Fruit fly (Drosophila melanogaster) whole organism, adult: Measurements from ENCODE around the gene Vps33B.
A peak's percentile ranks its signal among the peaks of the same experiment; 100 is the strongest.

Experiments
- CG11617 ChIP-seq: fragments of 200-800 bp; sonication (Bioruptor generic); optimal IDR thresholded peaks from 2 replicates; lab custom pipeline; 2017; ENCODE audit warnings: mild to moderate bottlenecking, missing biosample characterization, missing genetic modification reagents, missing genetic modification characterization
- CG12768 ChIP-seq: fragments of 200-800 bp; sonication (Bioruptor generic); optimal IDR thresholded peaks from 2 replicates; lab custom pipeline; 2017; ENCODE audit warnings: missing biosample characterization, missing genetic modification characterization, mild to moderate bottlenecking, moderate library complexity, missing genetic modification reagents
- CG14711 ChIP-seq: fragments of 200-800 bp; sonication (Bioruptor generic); optimal IDR thresholded peaks from 2 replicates; lab custom pipeline; 2018; ENCODE audit warnings: missing biosample characterization, mild to moderate bottlenecking, missing genetic modification characterization, moderate library complexity
- CG1620 ChIP-seq: fragments of 200-800 bp; sonication (Bioruptor generic); optimal IDR thresholded peaks from 2 replicates; lab custom pipeline; 2016; ENCODE audit warnings: missing biosample characterization, missing genetic modification characterization
- CG33017 ChIP-seq: fragments of 200-800 bp; sonication (Bioruptor generic); optimal IDR thresholded peaks from 2 replicates; lab custom pipeline; 2018; ENCODE audit warnings: missing biosample characterization, mild to moderate bottlenecking, missing genetic modification characterization, moderate library complexity
- CG5204 ChIP-seq: fragments of 200-800 bp; sonication (Bioruptor generic); optimal IDR thresholded peaks from 2 replicates; lab custom pipeline; 2016; ENCODE audit warnings: missing biosample characterization, missing genetic modification characterization
- CG7045 ChIP-seq: fragments of 200-800 bp; sonication (Bioruptor generic); optimal IDR thresholded peaks from 2 replicates; lab custom pipeline; 2017; ENCODE audit warnings: missing biosample characterization, mild to moderate bottlenecking, missing genetic modification characterization
- CG7101 ChIP-seq: fragments of 200-800 bp; sonication (Bioruptor generic); optimal IDR thresholded peaks from 2 replicates; lab custom pipeline; 2018; ENCODE audit warnings: missing biosample characterization, mild to moderate bottlenecking, missing genetic modification characterization, moderate library complexity
- Clk ChIP-seq: fragments of 200-800 bp; sonication (Bioruptor generic); optimal IDR thresholded peaks from 2 replicates; lab custom pipeline; 2017; ENCODE audit warnings: missing biosample characterization, missing genetic modification characterization
- Crg-1 ChIP-seq: fragments of 200-800 bp; sonication (Bioruptor generic); optimal IDR thresholded peaks from 2 replicates; lab custom pipeline; 2016; ENCODE audit warnings: missing biosample characterization, missing genetic modification characterization
- Hr96 ChIP-seq: fragments of 200-800 bp; sonication (Bioruptor generic); optimal IDR thresholded peaks from 2 replicates; lab custom pipeline; 2016; ENCODE audit warnings: missing biosample characterization, missing genetic modification characterization
- Mnt ChIP-seq: fragments of 200-800 bp; sonication (Bioruptor generic); optimal IDR thresholded peaks from 2 replicates; lab custom pipeline; 2016; ENCODE audit warnings: missing biosample characterization, mild to moderate bottlenecking, missing genetic modification characterization
- bab1 ChIP-seq: fragments of 200-800 bp; sonication (Bioruptor generic); optimal IDR thresholded peaks from 3 replicates; lab custom pipeline; 2019; ENCODE audit warnings: missing biosample characterization, mild to moderate bottlenecking, missing genetic modification characterization, moderate library complexity
- cic ChIP-seq: fragments of 200-800 bp; sonication (Bioruptor generic); optimal IDR thresholded peaks from 2 replicates; lab custom pipeline; 2017; ENCODE audit warnings: missing biosample characterization, mild to moderate bottlenecking, missing genetic modification characterization, moderate library complexity
- cnc ChIP-seq, 2 experiments: fragments of >200 bp; optimal IDR thresholded peaks; 2 replicates each; lab custom pipeline; 2017
- kay ChIP-seq: fragments of 200-800 bp; sonication (Bioruptor generic); peaks from one replicate; lab custom pipeline; 2016; ENCODE audit warnings: missing biosample characterization, missing genetic modification characterization, borderline replicate concordance
- ovo ChIP-seq: fragments of 200-800 bp; sonication (Bioruptor generic); optimal IDR thresholded peaks from 2 replicates; lab custom pipeline; 2016; ENCODE audit warnings: missing biosample characterization, missing genetic modification characterization
- pad ChIP-seq: fragments of 200-800 bp; sonication (Bioruptor generic); optimal IDR thresholded peaks from 3 replicates; lab custom pipeline; 2017; ENCODE audit warnings: missing biosample characterization, missing genetic modification characterization, mild to moderate bottlenecking, moderate library complexity, missing genetic modification reagents
- tj ChIP-seq: fragments of 200-800 bp; sonication (Bioruptor generic); optimal IDR thresholded peaks from 3 replicates; lab custom pipeline; 2017; ENCODE audit warnings: missing biosample characterization, mild to moderate bottlenecking, missing genetic modification characterization, moderate library complexity
- toe ChIP-seq: fragments of 200-800 bp; sonication (Bioruptor generic); optimal IDR thresholded peaks from 2 replicates; lab custom pipeline; 2016; ENCODE audit warnings: missing biosample characterization, missing genetic modification characterization

Vps33B gene

DNA sequence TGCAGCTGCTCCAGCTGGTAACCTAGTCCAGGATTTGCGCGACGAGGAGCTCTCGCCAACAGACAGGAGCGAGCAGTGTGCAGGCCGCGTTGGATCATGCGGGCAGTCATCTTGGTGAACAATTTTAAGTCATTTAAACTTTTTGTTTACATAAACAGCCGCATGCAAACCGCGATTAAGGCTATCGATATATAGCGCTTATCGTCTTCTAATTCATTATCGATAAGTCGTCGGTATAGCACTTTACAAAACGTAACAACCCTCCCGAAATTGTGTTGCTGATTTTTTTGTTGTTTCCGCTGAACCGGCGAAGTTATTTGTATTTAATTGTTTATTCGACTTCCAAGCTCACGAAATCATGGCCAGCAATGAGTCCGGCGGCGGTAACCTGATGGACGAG lies 3.5 kb downstream of the Vps33B start, which contains the start of the genes CG4553 and MED28:
CG4553 (minus strand) TSS at position 172 of the 400 bp plus-strand sequence.
MED28 (plus strand) TSS at position 260 of the 400 bp plus-strand sequence.
- no peak for TF ChIP-seq kay (GFP tag; lab: Kevin White, UChicago)
- TF ChIP-seq tj (GFP tag; lab: Kevin White, UChicago), result no peak
- TF ChIP-seq ovo (GFP tag; lab: Kevin White, UChicago), result no peak
- peak; percentile 45 for TF ChIP-seq bab1 (GFP tag; lab: Kevin White, UChicago)
- TF ChIP-seq cic (GFP tag; lab: Kevin White, UChicago), result no peak
- no peak for TF ChIP-seq CG7101
- TF ChIP-seq Crg-1 (GFP tag; lab: Kevin White, UChicago), result peak; percentile 24
- TF ChIP-seq Mnt (GFP tag; lab: Kevin White, UChicago), result peak; percentile 27
- TF ChIP-seq CG14711 (tag; lab: Kevin White, UChicago), result peak; percentile 98
- TF ChIP-seq toe (GFP tag; lab: Kevin White, UChicago), result no peak
- TF ChIP-seq CG7045 (GFP tag; lab: Kevin White, UChicago), result no peak

DNA sequence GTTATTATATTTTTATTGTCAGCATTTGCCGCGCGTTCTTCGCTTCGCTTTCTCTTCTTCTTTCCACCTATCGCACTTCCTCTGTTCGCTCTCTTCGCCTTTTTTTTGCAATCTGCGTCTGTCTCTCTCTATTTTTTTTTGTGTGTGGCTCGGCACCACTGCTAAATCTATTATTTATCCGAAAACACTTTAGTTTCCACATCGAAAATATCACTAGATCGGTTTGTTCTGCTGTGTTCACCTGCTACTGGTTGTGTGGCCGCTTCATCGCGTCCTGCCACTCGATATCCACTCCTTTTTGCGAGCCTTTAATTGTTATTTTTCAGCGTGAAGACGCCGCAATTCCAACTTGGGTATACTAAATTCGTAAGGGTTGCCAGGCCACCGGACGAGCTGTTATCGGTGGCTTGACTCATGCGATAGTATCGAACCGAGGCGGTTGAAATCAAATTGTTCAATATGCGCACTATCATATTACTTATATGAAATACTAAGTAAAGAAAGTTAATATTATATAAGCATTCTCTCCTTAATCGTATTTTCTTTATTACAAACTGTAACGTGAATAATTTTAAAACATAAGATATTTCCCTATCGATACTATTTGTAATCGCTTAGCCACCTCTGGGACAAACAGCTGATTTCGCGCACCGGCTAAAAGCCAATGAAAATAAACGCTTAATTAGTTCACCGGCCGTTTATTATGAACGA lies 9.3 kb downstream of the Vps33B start, which contains the start of the genes XNP, CG42488 and CG5116:
XNP (minus strand) TSS at position 372 of the 711 bp plus-strand sequence.
CG42488 (plus strand) TSS at position 636 of the 711 bp plus-strand sequence.
CG5116 (plus strand) TSS at position 636 of the 711 bp plus-strand sequence.
- TF ChIP-seq cic (GFP tag; lab: Kevin White, UChicago) (peak; percentile 24), Mnt (GFP tag; lab: Kevin White, UChicago) (peak; percentile 81), CG14711 (tag; lab: Kevin White, UChicago) (peak; percentile 99), kay (GFP tag; lab: Kevin White, UChicago) (no peak), CG12768 (GFP tag; lab: Kevin White, UChicago) (peak; percentile 51), CG11617 (GFP tag; lab: Kevin White, UChicago) (peak; percentile 82), ovo (GFP tag; lab: Kevin White, UChicago) (peak; percentile 70), CG33017 (tag; lab: Kevin White, UChicago) (peak; percentile 15), cnc (optimal IDR thresholded peaks at IDR 0.05; lab: Kevin White, UChicago) (no peak), bab1 (GFP tag; lab: Kevin White, UChicago) (peak; percentile 81), toe (GFP tag; lab: Kevin White, UChicago) (no peak), Crg-1 (GFP tag; lab: Kevin White, UChicago) (peak; percentile 65), CG7045 (GFP tag; lab: Kevin White, UChicago) (peak; percentile 42), tj (GFP tag; lab: Kevin White, UChicago) (peak; percentile 77), Clk (GFP tag; lab: Kevin White, UChicago) (peak; percentile 33), Hr96 (GFP tag; lab: Kevin White, UChicago) (no peak), CG1620 (peak; percentile 78), CG7101 (peak; percentile 67), pad (peak; percentile 61), CG5204 (no peak)

DNA sequence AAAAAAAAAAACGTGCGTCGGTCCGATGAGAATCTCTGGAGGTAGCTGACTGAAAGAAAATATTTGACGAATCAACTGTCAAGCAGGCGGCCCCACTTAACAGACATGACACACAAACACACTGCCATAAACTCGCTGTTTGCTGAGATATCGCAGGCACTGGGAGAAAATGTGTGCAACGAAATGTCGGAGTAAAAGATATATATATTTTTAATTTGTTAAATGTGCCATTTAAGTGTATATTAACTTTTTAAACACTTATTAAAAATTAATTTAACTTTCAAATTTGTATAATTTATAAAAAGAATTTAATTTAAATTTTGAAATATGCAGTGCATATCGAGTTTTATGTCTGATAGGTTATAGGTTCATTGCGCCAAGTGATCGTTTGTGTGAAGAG lies 15.8 kb downstream of the Vps33B start:
- TF ChIP-seq tj (GFP tag; lab: Kevin White, UChicago) (no peak), Hr96 (GFP tag; lab: Kevin White, UChicago) (no peak), CG7045 (GFP tag; lab: Kevin White, UChicago) (peak; percentile 51), CG7101 (peak; percentile 49), CG14711 (tag; lab: Kevin White, UChicago) (peak; percentile 59), cic (GFP tag; lab: Kevin White, UChicago) (peak; percentile 62), bab1 (GFP tag; lab: Kevin White, UChicago) (peak; percentile 51), Clk (GFP tag; lab: Kevin White, UChicago) (no peak), kay (GFP tag; lab: Kevin White, UChicago) (no peak), pad (no peak), CG11617 (GFP tag; lab: Kevin White, UChicago) (no peak), ovo (GFP tag; lab: Kevin White, UChicago) (no peak), CG12768 (GFP tag; lab: Kevin White, UChicago) (peak; percentile 41), cnc (optimal IDR thresholded peaks at IDR 0.05; lab: Kevin White, UChicago) (no peak), CG5204 (no peak), CG1620 (no peak), Mnt (GFP tag; lab: Kevin White, UChicago) (peak; percentile 23), Crg-1 (GFP tag; lab: Kevin White, UChicago) (no peak), CG33017 (tag; lab: Kevin White, UChicago) (peak; percentile 67), toe (GFP tag; lab: Kevin White, UChicago) (no peak)

DNA sequence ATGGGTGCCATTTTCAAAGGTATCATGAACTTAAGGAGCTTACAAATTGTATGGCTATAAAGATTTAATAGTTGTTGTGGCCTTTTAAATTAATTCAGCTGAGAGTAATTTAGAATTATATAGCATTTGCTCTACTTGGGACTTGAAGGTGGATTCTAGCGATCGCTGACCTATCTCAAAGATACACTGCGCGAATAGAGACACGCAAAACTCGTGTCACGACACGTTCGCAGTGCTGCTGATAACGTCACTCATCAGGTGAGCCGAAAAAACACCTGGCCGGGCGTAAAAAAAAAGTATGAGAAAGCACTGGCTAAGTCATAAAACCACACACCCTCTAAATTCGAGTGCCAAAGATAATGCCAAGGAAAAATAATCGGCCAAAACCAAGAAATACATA lies 16.4 kb downstream of the Vps33B start:
- TF ChIP-seq CG33017 (tag; lab: Kevin White, UChicago) (peak; percentile 3), pad (no peak), CG7101 (no peak), ovo (GFP tag; lab: Kevin White, UChicago) (no peak), tj (GFP tag; lab: Kevin White, UChicago) (no peak), CG1620 (no peak), CG5204 (no peak), CG12768 (GFP tag; lab: Kevin White, UChicago) (no peak), Clk (GFP tag; lab: Kevin White, UChicago) (no peak), kay (GFP tag; lab: Kevin White, UChicago) (no peak), toe (GFP tag; lab: Kevin White, UChicago) (no peak), CG7045 (GFP tag; lab: Kevin White, UChicago) (peak; percentile 14), CG14711 (tag; lab: Kevin White, UChicago) (no peak)

DNA sequence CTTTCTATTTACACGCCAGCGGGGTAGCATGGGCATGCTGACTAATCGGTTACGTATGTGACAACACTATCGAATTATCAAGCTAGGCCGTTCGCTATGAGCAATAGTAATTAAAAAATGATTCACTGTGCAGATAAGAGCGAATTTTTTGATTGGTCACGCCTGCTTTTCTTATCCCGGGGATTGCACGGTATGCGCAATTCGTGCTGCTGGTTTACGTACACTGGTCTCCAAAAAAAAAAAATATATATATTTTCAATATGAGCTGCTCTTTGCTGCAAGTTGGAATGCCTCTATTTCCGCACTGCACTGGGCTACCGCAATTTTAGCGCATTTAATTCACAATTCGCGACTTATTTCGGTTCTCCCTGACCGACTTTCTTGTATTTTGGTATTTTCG lies 17.1 kb downstream of the Vps33B start:
- peak; percentile 98 for TF ChIP-seq kay (GFP tag; lab: Kevin White, UChicago)
- peak; percentile 16 for TF ChIP-seq toe (GFP tag; lab: Kevin White, UChicago)
- TF ChIP-seq pad, result no peak
- TF ChIP-seq CG5204, result peak; percentile 17
- TF ChIP-seq cnc (optimal IDR thresholded peaks at IDR 0.05; lab: Kevin White, UChicago), result peak in 1 of 2 experiments; percentile 20
